Fruit fly (Drosophila melanogaster) whole organism: Measurements from ENCODE around the gene CG12446.
"Not testable (repeated sequence)": the region's sequence is repeated elsewhere in the genome, so short reads cannot be mapped to it uniquely, and the experiment has no call there.

Experiments
- CG8478 ChIP-seq: fragments of >200 bp; optimal IDR thresholded peaks from 2 replicates; lab custom pipeline; 2018; ENCODE audit warnings: inconsistent platforms
- Dll ChIP-seq: fragments of >200 bp; optimal IDR thresholded peaks from 2 replicates; lab custom pipeline; 2017
- EcR ChIP-seq, 2 experiments: fragments of >200 bp; optimal IDR thresholded peaks; 2 replicates each; lab custom pipeline; 2017; ENCODE audit warnings: missing biosample characterization in 2 of 2, missing genetic modification characterization in 2 of 2, missing genetic modification reagents in 2 of 2
- pan ChIP-seq: fragments of >200 bp; optimal IDR thresholded peaks from 2 replicates; lab custom pipeline; 2017
- psq ChIP-seq: fragments of >200 bp; optimal IDR thresholded peaks from 2 replicates; lab custom pipeline; 2017
- usp ChIP-seq: fragments of >200 bp; optimal IDR thresholded peaks from 2 replicates; lab custom pipeline; 2017; ENCODE audit warnings: missing biosample characterization, missing genetic modification characterization, mixed read lengths

CG12446 gene

DNA sequence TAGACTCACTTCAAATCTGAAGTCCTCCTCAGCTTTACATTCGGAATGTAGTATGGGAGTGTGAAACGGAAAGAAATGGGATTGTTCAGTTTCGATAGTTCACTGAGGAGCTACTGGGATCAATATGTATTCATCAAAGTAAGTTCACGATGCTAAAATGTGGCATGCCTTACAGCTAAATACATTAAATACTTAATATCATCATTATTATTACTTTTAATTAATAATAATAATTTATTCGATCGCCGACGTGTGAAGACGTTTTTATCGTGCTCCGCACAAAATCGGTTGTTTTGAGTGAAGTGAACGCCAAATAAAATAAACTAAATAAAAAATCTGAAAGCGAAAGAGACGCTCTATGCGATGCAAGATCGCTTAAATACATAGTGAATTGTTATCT, at the start of gene CG12446:
Gene CG12446 (minus strand): TSS at position 101 of the 400 bp plus-strand sequence.
- not testable (repeated sequence) for TF ChIP-seq EcR (GFP tag; optimal IDR thresholded peaks at IDR 0.05; lab: Kevin White, UChicago); CG8478; Dll

dm6 chrX:22859286-22859685, 47.6 kb upstream of the CG12446 start:
- TF ChIP-seq usp (GFP tag; lab: Kevin White, UChicago) (no peak), pan (no peak), EcR (GFP tag; optimal IDR thresholded peaks at IDR 0.05; lab: Kevin White, UChicago) (no peak), CG8478 (no peak), Dll (no peak), psq (lab: Kevin White, UChicago) (no peak)

dm6 chrX:22858076-22858475, 46.3 kb upstream of the CG12446 start:
- no peak for TF ChIP-seq CG8478
- no peak for TF ChIP-seq usp (GFP tag; lab: Kevin White, UChicago)
- TF ChIP-seq Dll: no peak

DNA sequence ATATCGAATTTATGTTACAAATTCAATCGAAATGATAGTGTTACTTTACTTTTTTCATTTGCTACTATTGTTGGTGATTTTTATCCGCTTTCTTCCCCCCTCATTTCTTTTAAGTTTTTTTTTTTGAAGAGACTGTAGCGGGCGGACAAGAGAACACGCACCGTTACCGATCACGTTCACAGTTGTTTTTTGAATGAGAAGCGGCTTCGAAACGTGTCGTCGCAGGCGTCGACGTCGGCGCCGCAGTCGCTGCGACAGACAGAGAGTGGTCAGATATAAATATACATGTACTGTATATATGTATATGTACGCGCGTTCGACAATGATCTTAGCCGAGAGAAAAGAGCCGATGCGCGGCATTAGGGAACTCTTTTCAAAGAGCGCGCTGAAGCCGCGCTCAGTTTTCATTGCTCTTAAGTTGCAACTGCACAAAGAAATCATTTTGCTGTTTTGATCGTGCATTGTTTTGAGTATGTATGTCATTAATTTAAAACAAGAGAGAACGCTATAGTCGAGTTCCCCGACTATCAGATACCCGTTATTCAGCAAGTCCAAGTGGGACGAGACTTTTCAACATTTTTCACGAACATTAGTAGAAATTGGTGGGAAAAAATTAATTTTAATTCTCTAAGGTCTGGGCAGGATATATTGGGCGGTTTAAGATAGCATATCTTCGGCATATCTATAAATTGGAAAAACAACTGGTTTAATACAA, 43.4 kb upstream of the CG12446 start, which contains the start of gene fog:
Gene fog (minus strand): TSS at position 201 of the 715 bp plus-strand sequence.
- TF ChIP-seq psq (lab: Kevin White, UChicago) (no peak), pan (no peak), CG8478 (no peak), usp (GFP tag; lab: Kevin White, UChicago) (no peak), EcR (GFP tag; optimal IDR thresholded peaks at IDR 0.05; lab: Kevin White, UChicago) (no peak)

DNA sequence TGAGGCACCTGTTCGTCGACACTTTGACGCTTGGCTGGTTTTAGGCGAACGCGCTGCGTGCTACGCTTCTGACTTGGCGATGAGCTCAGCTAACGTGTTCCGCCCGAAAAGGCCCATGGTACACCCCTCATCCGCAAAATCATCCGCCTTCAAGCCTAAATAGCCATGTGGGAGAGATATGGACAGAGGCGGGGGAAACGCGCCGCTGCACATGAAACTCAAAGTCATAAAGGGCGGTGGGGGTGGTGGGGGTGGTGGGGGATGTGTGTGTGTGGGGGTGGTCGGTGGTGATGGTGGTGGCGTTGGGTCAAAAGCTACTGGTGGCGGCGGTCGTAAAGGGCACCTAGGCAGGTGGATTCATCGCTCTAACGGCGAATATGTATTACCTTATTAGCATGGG, 39.6 kb upstream of the CG12446 start:
- TF ChIP-seq usp (GFP tag; lab: Kevin White, UChicago) (no peak), Dll (no peak), EcR (GFP tag; optimal IDR thresholded peaks at IDR 0.05; lab: Kevin White, UChicago) (no peak), psq (lab: Kevin White, UChicago) (no peak), pan (no peak), CG8478 (no peak)

DNA sequence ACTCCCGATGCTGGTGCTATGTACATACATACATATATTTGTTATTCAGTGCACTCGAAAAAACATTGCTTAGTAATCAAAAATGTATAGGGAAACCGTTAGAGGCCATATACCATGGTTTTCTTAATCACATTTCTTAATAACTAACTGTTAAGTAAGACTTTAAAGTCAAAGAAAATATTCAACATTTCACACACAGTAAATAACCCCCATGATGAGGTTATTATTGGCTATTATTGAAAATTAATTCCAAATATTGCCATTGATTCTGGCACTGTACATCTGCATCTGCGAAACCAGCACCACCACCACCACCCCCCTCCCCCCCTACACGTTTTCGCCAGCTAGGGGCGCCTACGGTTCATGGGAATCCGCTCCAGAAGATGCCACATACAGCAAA, 35.5 kb upstream of the CG12446 start:
- no peak for TF ChIP-seq EcR (GFP tag; optimal IDR thresholded peaks at IDR 0.05; lab: Kevin White, UChicago)
- TF ChIP-seq Dll: no peak
- no peak for TF ChIP-seq psq (lab: Kevin White, UChicago)
- no peak for TF ChIP-seq usp (GFP tag; lab: Kevin White, UChicago)
- no peak for TF ChIP-seq CG8478
- no peak for TF ChIP-seq pan

DNA sequence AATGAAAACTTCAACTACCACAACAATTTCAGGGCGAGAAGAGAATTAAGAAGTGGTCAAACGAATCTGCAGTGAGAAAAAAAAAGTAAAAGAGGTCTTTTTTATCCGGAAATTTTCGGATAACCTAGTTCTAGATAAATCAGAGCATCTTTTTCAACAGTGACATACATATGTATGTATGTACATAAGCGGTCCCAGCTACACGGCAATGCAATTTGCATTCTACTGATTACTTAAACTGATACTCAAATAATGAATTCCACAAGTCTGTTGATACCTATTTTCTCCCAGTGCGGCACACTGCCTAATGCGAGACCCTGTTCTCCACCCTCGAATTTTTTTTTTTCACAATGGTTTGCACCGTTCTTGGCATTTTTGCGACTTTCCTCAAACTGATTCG, 34.7 kb upstream of the CG12446 start:
- TF ChIP-seq usp (GFP tag; lab: Kevin White, UChicago) (no peak), EcR (GFP tag; optimal IDR thresholded peaks at IDR 0.05; lab: Kevin White, UChicago) (no peak), pan (no peak), CG8478 (no peak), psq (lab: Kevin White, UChicago) (no peak), Dll (no peak)

- TF ChIP-seq pan (no peak), Dll (no peak), EcR (GFP tag; optimal IDR thresholded peaks at IDR 0.05; lab: Kevin White, UChicago) (no peak), usp (GFP tag; lab: Kevin White, UChicago) (no peak), CG8478 (no peak), psq (lab: Kevin White, UChicago) (no peak)
These were observed 26.7 kb upstream of the CG12446 start for dm6 chrX:22838405-22838804.

- no peak for TF ChIP-seq pan
- TF ChIP-seq CG8478: no peak
- no peak for TF ChIP-seq Dll
- no peak for TF ChIP-seq EcR (GFP tag; optimal IDR thresholded peaks at IDR 0.05; lab: Kevin White, UChicago)
These were observed 25.6 kb upstream of the CG12446 start for dm6 chrX:22837338-22837737.

DNA sequence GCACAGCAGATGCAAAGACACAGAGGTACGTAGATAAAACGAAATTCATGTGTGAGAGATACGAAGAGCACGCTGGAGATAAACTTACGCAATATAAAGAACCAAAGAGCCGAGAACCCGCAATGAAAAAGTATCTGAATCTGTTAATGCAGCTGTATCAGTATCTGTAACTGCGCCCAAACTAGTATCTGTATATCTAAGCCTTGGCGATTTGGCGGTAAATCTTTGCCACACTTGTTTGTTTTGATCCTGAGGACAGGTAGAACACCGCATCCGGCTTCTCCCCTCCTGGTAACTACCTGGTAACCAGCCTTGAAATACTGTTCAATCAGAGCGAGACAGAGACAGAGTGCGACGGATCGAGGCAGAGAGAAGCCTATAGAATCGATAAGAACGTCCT, 24.7 kb upstream of the CG12446 start:
- no peak for TF ChIP-seq Dll
- TF ChIP-seq EcR (GFP tag; optimal IDR thresholded peaks at IDR 0.05; lab: Kevin White, UChicago): no peak
- no peak for TF ChIP-seq psq (lab: Kevin White, UChicago)
- no peak for TF ChIP-seq pan
- TF ChIP-seq CG8478: no peak
- no peak for TF ChIP-seq usp (GFP tag; lab: Kevin White, UChicago)

dm6 chrX:22833534-22833933, 21.8 kb upstream of the CG12446 start:
- no peak for TF ChIP-seq CG8478

- no peak for TF ChIP-seq EcR (GFP tag; optimal IDR thresholded peaks at IDR 0.05; lab: Kevin White, UChicago)
These were observed 20.4 kb upstream of the CG12446 start, which contains the start of gene CG42346 for dm6 chrX:22832099-22832498. Gene CG42346, plus strand, starts transcription at chrX:22832399.

DNA sequence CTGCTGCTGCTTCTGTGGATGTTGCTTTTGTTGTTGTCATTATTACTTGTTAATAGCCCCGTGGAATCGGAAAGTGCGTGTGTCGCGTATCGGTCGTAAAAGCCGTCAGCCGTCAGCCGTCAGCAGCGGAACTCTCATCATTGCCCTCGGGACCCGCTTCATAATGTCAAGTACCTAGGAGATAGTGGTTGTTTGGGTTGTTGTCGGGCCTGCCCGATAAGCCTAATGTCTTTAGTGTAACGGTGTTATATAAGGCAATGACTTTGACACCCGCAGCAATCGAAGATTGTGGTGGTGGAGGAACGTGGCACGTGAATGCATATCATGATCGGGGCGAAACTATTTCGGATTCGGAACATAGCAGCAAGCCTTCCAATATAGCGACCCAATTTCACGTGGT, 18.8 kb upstream of the CG12446 start:
- TF ChIP-seq Dll (no peak), usp (GFP tag; lab: Kevin White, UChicago) (no peak), pan (no peak), CG8478 (no peak), EcR (GFP tag; optimal IDR thresholded peaks at IDR 0.05; lab: Kevin White, UChicago) (no peak), psq (lab: Kevin White, UChicago) (no peak)

DNA sequence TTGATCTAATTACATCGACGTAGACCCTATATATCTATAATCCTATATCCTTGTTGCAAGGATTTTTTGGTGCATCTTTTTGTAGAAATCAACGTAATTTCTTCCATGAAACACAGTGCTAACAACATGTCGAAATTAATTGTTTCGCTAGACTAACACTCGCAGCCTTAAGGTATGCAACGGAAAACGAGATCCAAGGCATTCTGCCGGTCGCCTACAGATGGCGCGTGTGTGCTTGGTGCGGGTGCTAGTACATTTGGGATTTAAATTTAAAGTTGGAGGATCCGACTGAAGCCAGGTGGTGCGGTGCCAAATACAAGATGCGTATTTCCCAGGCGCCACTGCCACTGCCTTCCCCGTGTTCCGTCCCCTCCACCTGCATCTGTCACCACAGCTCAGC, 12.9 kb upstream of the CG12446 start:
- TF ChIP-seq pan (no peak), psq (lab: Kevin White, UChicago) (no peak), EcR (GFP tag; optimal IDR thresholded peaks at IDR 0.05; lab: Kevin White, UChicago) (no peak), CG8478 (no peak), usp (GFP tag; lab: Kevin White, UChicago) (no peak), Dll (no peak)
